Worm (Caenorhabditis elegans) whole organism, young adult: ENCODE results near the gene F28B12.1.

Experiments
- F39B2.1 ChIP-seq: fragments of 200-800 bp; sonication (Bioruptor generic); IDR thresholded peaks from 2 replicates; pipeline ENCODE4 v1.3.6; 2022; ENCODE audit warnings: missing genetic modification reagents, missing genetic modification characterization, missing compliant biosample characterization
- F57A8.1 ChIP-seq: fragments of 200-800 bp; sonication (Bioruptor generic); optimal IDR thresholded peaks from 2 replicates; lab custom pipeline; 2018; ENCODE audit warnings: mild to moderate bottlenecking, missing genetic modification characterization, moderate library complexity, missing compliant biosample characterization
- Y56A3A.18 ChIP-seq: fragments of 200-800 bp; sonication (Bioruptor generic); IDR thresholded peaks from 2 replicates; pipeline ENCODE4 v1.3.6; 2022; ENCODE audit warnings: missing genetic modification reagents, missing genetic modification characterization, missing compliant biosample characterization
- ama-1 ChIP-seq, 3 experiments: fragments of 150-350 bp in 1 of 3; sonication (generic microtip) in 2 of 3; optimal IDR thresholded peaks; 2 replicates each; lab custom pipeline; 2014 to 2018; ENCODE audit warnings: missing biosample characterization in 2 of 3, missing genetic modification characterization in 2 of 3, missing genetic modification reagents in 2 of 3
- ceh-79 ChIP-seq: sonication (generic microtip); optimal IDR thresholded peaks from 2 replicates; lab custom pipeline; 2017; ENCODE audit warnings: mild to moderate bottlenecking, missing genetic modification characterization, missing compliant biosample characterization
- pha-4 ChIP-seq: fragments of 150-350 bp; sonication (generic microtip); optimal IDR thresholded peaks from 2 replicates; lab custom pipeline; 2014; ENCODE audit warnings: missing biosample characterization, missing genetic modification reagents, missing genetic modification characterization
- snpc-1.3 ChIP-seq: sonication (generic microtip); optimal IDR thresholded peaks from 2 replicates; lab custom pipeline; 2017; ENCODE audit warnings: missing genetic modification characterization, mild to moderate bottlenecking, missing compliant biosample characterization, antibody characterized with exemption, moderate library complexity, missing genotype, missing genetic modification reagents; ENCODE audit not compliant: insufficient read depth
- unc-62 ChIP-seq: fragments of 150-350 bp; optimal IDR thresholded peaks from 2 replicates; lab custom pipeline; 2014; ENCODE audit warnings: missing biosample characterization, missing genetic modification reagents, missing genetic modification characterization
- xnd-1 ChIP-seq: sonication (generic microtip); optimal IDR thresholded peaks from 2 replicates; lab custom pipeline; 2016; ENCODE audit warnings: missing genotype, missing genetic modification reagents, missing genetic modification characterization, missing compliant biosample characterization

DNA sequence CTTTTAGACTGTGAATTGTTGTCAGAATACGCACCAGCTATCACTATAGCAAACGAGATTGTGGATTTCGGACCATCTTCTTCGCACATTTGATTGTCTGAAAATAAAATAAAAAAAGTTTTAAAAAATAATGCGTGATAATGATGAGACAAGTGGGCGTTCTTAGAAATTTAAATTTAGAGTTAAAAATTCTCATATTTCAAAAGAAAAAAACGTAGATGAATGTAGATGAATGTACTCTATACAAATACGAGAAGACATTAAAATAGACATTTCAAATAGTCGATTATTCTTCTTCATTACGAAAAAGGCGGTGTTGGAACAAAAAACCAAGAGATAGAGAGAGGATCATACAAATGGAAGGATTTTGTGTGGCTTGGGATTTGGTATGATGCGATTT is 32.2 kb downstream of the F28B12.1 start, which contains the start of gene B0034.5:
- no peak for TF ChIP-seq F39B2.1 (GFP tag; lab: Robert Waterston, UW)
- TF ChIP-seq Y56A3A.18, result no peak
- no peak for TF ChIP-seq unc-62
- no peak for TF ChIP-seq pha-4 (tag; lab: Kevin White, UChicago)
- TF ChIP-seq F57A8.1 (GFP tag; lab: Kevin White, UChicago), result no peak
- TF ChIP-seq xnd-1, result no peak
- no peak for TF ChIP-seq snpc-1.3 (tag; lab: Kevin White, UChicago)
- no peak for TF ChIP-seq ama-1 (optimal IDR thresholded peaks at IDR 0.05; lab: Kevin White, UChicago)
- no peak for TF ChIP-seq ama-1 (GFP tag; optimal IDR thresholded peaks at IDR 0.05; lab: Kevin White, UChicago)
- TF ChIP-seq ceh-79 (tag; lab: Kevin White, UChicago), result no peak
